Worm (Caenorhabditis elegans): ENCODE data around the gene cla-1.

Gene cla-1

DNA sequence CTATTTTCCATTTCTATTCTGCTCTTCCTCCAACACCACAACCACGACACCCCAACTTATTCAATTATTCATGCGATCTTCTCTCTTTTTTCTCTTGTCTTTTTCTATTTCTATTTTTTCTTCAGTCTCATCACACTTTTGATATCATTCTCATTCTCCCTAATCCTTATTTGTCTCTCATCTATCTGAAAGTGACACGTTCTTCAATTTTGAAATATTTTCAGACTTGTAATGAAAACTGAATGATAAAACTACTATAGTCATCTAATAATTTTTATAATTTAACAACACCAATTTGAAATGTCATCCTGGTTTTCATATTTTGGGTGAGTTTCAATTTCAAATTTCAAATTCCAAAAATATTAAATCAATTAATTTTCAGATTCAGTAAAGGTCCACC lies at the start of gene cla-1:
Gene cla-1 (plus strand): TSS at position 301 of the 400 bp plus-strand sequence.
- TF ChIP-seq F49E8.2 (tag; optimal IDR thresholded peaks at IDR 0.05; ENCODE audit: borderline replicate concordance) (no peak), unc-62 (GFP tag; optimal IDR thresholded peaks at IDR 0.05 in 1 of 2) (peak in 1 of 2 experiments; percentile 61), unc-62 (tag; optimal IDR thresholded peaks at IDR 0.05) (no peak), ceh-62 (tag; optimal IDR thresholded peaks at IDR 0.05) (no peak)

DNA sequence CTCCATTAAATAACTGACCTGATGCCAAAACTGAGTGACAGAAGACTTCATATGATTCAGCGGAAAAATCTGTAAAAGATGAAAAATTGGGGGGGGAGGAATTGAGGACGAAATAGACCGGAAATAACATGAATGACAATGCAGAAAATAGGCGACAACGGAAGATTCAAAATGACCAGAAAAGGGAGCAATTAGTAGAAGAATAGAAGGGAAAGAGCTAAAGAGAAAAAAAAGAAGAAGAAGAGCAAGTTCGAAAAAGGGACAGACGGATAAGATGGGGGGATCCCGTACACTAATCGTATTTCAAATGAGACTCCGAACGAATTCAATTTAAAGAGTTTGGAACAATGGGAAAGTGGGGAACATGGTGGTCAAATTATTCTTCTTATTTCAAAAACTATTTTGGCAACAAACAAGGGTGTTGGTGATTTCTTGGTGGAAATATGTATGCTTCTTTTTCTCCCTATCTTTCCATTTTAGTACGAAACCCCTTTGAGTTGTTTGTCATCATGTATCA lies 46.2 kb upstream of the cla-1 start, which contains the start of gene R05G6.10:
Gene R05G6.10 (minus strand): TSS at position 51 of the 517 bp plus-strand sequence.
- TF ChIP-seq sdz-12 (GFP tag; optimal IDR thresholded peaks at IDR 0.05) (no peak), unc-62 (GFP tag; optimal IDR thresholded peaks at IDR 0.05 in 1 of 2) (peak in 1 of 2 experiments; percentile 88), unc-62 (tag; optimal IDR thresholded peaks at IDR 0.05) (no peak)

DNA sequence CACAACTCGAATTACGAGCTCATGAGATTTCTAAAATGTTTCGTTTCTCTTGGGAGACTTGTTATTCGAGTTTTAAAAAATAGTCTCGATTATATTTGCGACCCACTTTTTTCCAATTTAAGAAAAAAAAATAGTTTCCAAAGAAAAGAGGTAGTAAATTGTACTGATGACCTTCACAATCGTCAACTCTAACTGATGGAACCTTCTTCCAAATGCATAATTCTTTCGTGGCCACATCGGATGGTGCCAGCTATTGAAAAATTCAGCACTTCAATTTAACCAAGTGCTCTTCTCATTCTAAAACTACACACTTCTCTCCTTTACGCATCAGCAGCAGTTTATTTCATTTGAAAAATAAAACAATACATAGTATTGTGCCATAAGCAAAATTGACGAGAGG lies 45.1 kb upstream of the cla-1 start:
- TF ChIP-seq aha-1 (tag) = peak; percentile 39
- peak in 1 of 2 experiments; percentile 95 for TF ChIP-seq unc-62 (GFP tag; optimal IDR thresholded peaks at IDR 0.05 in 1 of 2)
- TF ChIP-seq unc-62 (tag; optimal IDR thresholded peaks at IDR 0.05) = no peak
- no peak for TF ChIP-seq dmd-8 (GFP tag; IDR thresholded peaks at IDR 0.05)

DNA sequence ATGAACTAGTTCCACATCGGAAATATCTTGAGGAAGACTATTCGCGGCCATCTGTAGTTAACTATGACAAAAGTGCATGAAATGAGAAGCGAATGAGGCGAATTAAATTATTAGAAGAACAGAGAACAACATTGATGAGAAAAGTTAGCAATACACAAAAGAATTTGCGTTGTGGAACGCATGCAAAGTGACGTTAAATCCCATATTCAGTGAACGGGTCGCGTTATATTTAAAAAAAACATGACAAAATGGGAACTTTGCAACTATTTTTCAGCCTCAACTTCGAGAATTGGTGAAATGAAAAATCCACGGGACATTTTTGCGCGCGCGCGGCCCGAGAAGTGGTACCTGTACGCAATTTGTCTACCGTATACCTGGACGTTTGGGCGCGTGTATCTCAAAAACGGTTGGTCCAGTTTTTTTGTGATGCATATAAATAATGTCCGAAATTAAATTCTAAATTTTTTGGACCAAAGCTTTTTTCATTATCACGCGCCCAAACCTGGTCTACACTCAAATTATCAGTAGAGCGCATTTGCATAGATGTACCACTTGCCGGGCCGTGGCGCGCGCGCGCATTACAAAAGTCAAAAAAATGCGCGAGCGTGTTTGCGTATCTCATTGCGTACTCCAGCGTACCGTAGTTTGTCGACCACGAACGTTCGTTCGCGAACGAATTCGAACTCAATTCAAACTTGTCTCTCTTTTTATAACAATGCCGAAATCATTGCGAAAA lies 40.7 kb upstream of the cla-1 start, which contains the start of the genes cdd-2 and oef-1:
Gene cdd-2 (minus strand): TSS at position 51 of the 736 bp plus-strand sequence.
Gene oef-1 (plus strand): TSS at position 575 of the 736 bp plus-strand sequence.
- no peak for TF ChIP-seq dmd-8 (GFP tag; IDR thresholded peaks at IDR 0.05)
- no peak for TF ChIP-seq egl-43 (GFP tag; IDR thresholded peaks at IDR 0.05)
- TF ChIP-seq zfp-3 (GFP tag; conservative IDR thresholded peaks at IDR 0.05) = no peak
- TF ChIP-seq duxl-1 (tag; optimal IDR thresholded peaks at IDR 0.05; ENCODE audit: poor library complexity) = no peak
- no peak for TF ChIP-seq D1046.2 (GFP tag; IDR thresholded peaks at IDR 0.05)
- TF ChIP-seq ZK337.2 (GFP tag; IDR thresholded peaks at IDR 0.05) = no peak
- TF ChIP-seq T26A8.4 (GFP tag; IDR thresholded peaks at IDR 0.05) = no peak
- no peak for TF ChIP-seq mdl-1 (tag; optimal IDR thresholded peaks at IDR 0.05)
- no peak for TF ChIP-seq ctbp-1 (GFP tag; IDR thresholded peaks at IDR 0.05)
- no peak for TF ChIP-seq nhr-28 (tag; optimal IDR thresholded peaks at IDR 0.05)
- no peak for TF ChIP-seq hlh-11 (tag; optimal IDR thresholded peaks at IDR 0.05)
- no peak for TF ChIP-seq zag-1 (tag; optimal IDR thresholded peaks at IDR 0.05)
- TF ChIP-seq tra-1 (GFP tag; IDR thresholded peaks at IDR 0.05) = 0 out of 2 replicates have a peak, but pooled peaks have one; percentile 30
- no peak for TF ChIP-seq mxl-3 (GFP tag; optimal IDR thresholded peaks at IDR 0.05)
- TF ChIP-seq arid-1 (GFP tag; conservative IDR thresholded peaks at IDR 0.05) = 0 out of 2 replicates have a peak, but pooled peaks have one; percentile 59
- no peak for TF ChIP-seq lin-1 (GFP tag; IDR thresholded peaks at IDR 0.05)
- TF ChIP-seq lin-38 (GFP tag; IDR thresholded peaks at IDR 0.05) = peak; percentile 99
- no peak for TF ChIP-seq spr-1 (tag; optimal IDR thresholded peaks at IDR 0.05)
- peak; percentile 89 for TF ChIP-seq Y48G9A.11 (GFP tag; IDR thresholded peaks at IDR 0.05)
- no peak for TF ChIP-seq gei-8 (GFP tag; optimal IDR thresholded peaks at IDR 0.05)
- TF ChIP-seq dve-1 (tag; optimal IDR thresholded peaks at IDR 0.05; ENCODE audit: insufficient read depth) = no peak
- TF ChIP-seq nhr-77 (tag; optimal IDR thresholded peaks at IDR 0.05) = no peak
- no peak for TF ChIP-seq spr-3 (GFP tag; optimal IDR thresholded peaks at IDR 0.05)
- peak; percentile 70 for TF ChIP-seq unc-130 (GFP tag; optimal IDR thresholded peaks at IDR 0.05)
- TF ChIP-seq skn-1 (tag; optimal IDR thresholded peaks at IDR 0.05) = no peak
- no peak for TF ChIP-seq daf-12 (tag; optimal IDR thresholded peaks at IDR 0.05)
- no peak for TF ChIP-seq ZK546.5 (tag; optimal IDR thresholded peaks at IDR 0.05)
- peak; percentile 92 for TF ChIP-seq F49E8.2 (tag; optimal IDR thresholded peaks at IDR 0.05; ENCODE audit: borderline replicate concordance)
- no peak for TF ChIP-seq ceh-82 (tag; optimal IDR thresholded peaks at IDR 0.05)
- no peak for TF ChIP-seq fkh-10 (GFP tag; optimal IDR thresholded peaks at IDR 0.05)
- TF ChIP-seq dmd-9 (GFP tag; IDR thresholded peaks at IDR 0.05) = no peak
- no peak for TF ChIP-seq R02D3.7 (tag; optimal IDR thresholded peaks at IDR 0.05)
- peak; percentile 85 for TF ChIP-seq snpc-1.2 (GFP tag; IDR thresholded peaks at IDR 0.05)
- peak; percentile 37; the same call in 1 of the 2 replicates for TF ChIP-seq vab-7 (GFP tag; IDR thresholded peaks at IDR 0.05)
- no peak for TF ChIP-seq nhr-76 (tag; optimal IDR thresholded peaks at IDR 0.05)

Data from whole organism, L4 larva.